Worm (Caenorhabditis elegans) whole organism, young adult: ENCODE results near the gene F59A1.16.

Experiments used
- K11D2.4 ChIP-seq: fragments of 200-800 bp; sonication (Bioruptor generic); IDR thresholded peaks from 2 replicates; pipeline ENCODE4 v1.3.6; 2022; ENCODE audit warnings: missing genetic modification reagents, missing genetic modification characterization, missing compliant biosample characterization
- T07F8.4 ChIP-seq: sonication (generic microtip); optimal IDR thresholded peaks from 2 replicates; lab custom pipeline; 2016; ENCODE audit warnings: mild to moderate bottlenecking, missing genetic modification characterization, moderate library complexity, missing compliant biosample characterization
- egl-18 ChIP-seq: fragments of 200-800 bp; sonication (Bioruptor generic); IDR thresholded peaks from 2 replicates; pipeline ENCODE4 v1.3.6; 2022; ENCODE audit warnings: missing genetic modification reagents, missing genetic modification characterization, missing compliant biosample characterization
- pha-4 ChIP-seq: fragments of 150-350 bp; sonication (generic microtip); optimal IDR thresholded peaks from 2 replicates; lab custom pipeline; 2014; ENCODE audit warnings: missing biosample characterization, missing genetic modification reagents, missing genetic modification characterization

DNA sequence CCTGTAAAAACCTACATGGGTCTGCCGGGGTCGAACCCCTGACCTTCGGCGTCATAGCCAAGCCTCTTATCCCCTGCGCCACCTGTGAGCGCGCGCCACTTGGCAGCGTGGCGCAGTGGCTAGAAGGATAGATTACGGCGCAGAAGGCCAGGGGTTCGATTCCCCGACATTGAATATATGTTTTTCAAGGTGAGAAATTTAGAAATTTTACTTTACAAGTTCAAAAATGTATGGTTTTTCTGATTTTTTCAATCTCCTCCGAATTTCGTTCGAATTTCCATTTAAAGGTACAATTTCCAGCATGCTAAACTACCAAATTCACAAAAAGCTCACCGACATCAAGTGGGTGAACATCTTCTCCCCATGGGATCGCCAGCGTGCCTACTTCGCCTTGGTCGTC, 24.8 kb downstream of the F59A1.16 start, which contains the start of gene dgat-2:
- no peak for TF ChIP-seq pha-4 (tag; lab: Kevin White, UChicago)
- TF ChIP-seq K11D2.4: no peak
- no peak for TF ChIP-seq egl-18 (GFP tag; lab: Robert Waterston, UW)
- no peak for TF ChIP-seq T07F8.4
